Worm (Caenorhabditis elegans) whole organism, midembryonic: ENCODE results near the gene C31G12.1.

Experiments used
- T22C8.4 ChIP-seq: fragments of 200-800 bp; sonication (Bioruptor generic); IDR thresholded peaks from 2 replicates; pipeline ENCODE4 v1.3.6; 2022; ENCODE audit warnings: missing genetic modification characterization, missing compliant biosample characterization
- cog-1 ChIP-seq: sonication (generic microtip); optimal IDR thresholded peaks from 2 replicates; lab custom pipeline; 2016; ENCODE audit warnings: missing genetic modification characterization, missing compliant biosample characterization
- flt-1 ChIP-seq: fragments of 200-800 bp; sonication (Bioruptor generic); IDR thresholded peaks from 2 replicates; pipeline ENCODE4 v1.3.6; 2022; ENCODE audit warnings: missing genetic modification characterization, missing compliant biosample characterization
- med-1 ChIP-seq: sonication (generic microtip); optimal IDR thresholded peaks from 2 replicates; lab custom pipeline; 2017; ENCODE audit warnings: missing genetic modification characterization, mild to moderate bottlenecking, missing compliant biosample characterization, antibody characterized with exemption, missing genetic modification reagents; ENCODE audit not compliant: insufficient read depth
- tab-1 ChIP-seq: fragments of 200-800 bp; sonication (Bioruptor generic); IDR thresholded peaks from 2 replicates; pipeline ENCODE4 v1.3.6; 2022; ENCODE audit warnings: missing genetic modification characterization, missing compliant biosample characterization
- ztf-23 ChIP-seq: fragments of 200-800 bp; sonication (Bioruptor generic); IDR thresholded peaks from 2 replicates; pipeline ENCODE4 v1.3.6; 2022; ENCODE audit warnings: missing genetic modification reagents, missing genetic modification characterization, missing compliant biosample characterization
- ztf-29 ChIP-seq: fragments of 200-800 bp; sonication (Bioruptor generic); IDR thresholded peaks from 2 replicates; pipeline ENCODE4 v1.3.6; 2022; ENCODE audit warnings: missing genetic modification reagents, missing genetic modification characterization, missing compliant biosample characterization

ce11 chrV:18143445-18143844 lies 36.3 kb upstream of the C31G12.1 start, which contains the start of gene Y37H2A.14:
- TF ChIP-seq flt-1 (GFP tag; lab: Robert Waterston, UW) (no peak), med-1 (GFP tag; lab: Kevin White, UChicago) (no peak), ztf-29 (GFP tag; lab: Robert Waterston, UW) (no peak), T22C8.4 (GFP tag; lab: Robert Waterston, UW) (no peak), ztf-23 (no peak), tab-1 (GFP tag; lab: Robert Waterston, UW) (no peak), cog-1 (tag; lab: Kevin White, UChicago) (no peak)
